Worm (Caenorhabditis elegans) whole organism, midembryonic: ENCODE measurements around the gene T14B4.20.

Experiments
- T22C8.4 ChIP-seq: fragments of 200-800 bp; sonication (Bioruptor generic); IDR thresholded peaks from 2 replicates; pipeline ENCODE4 v1.3.6; 2022; ENCODE audit warnings: missing genetic modification characterization, missing compliant biosample characterization
- cog-1 ChIP-seq: sonication (generic microtip); optimal IDR thresholded peaks from 2 replicates; lab custom pipeline; 2016; ENCODE audit warnings: missing genetic modification characterization, missing compliant biosample characterization
- flt-1 ChIP-seq: fragments of 200-800 bp; sonication (Bioruptor generic); IDR thresholded peaks from 2 replicates; pipeline ENCODE4 v1.3.6; 2022; ENCODE audit warnings: missing genetic modification characterization, missing compliant biosample characterization
- med-1 ChIP-seq: sonication (generic microtip); optimal IDR thresholded peaks from 2 replicates; lab custom pipeline; 2017; ENCODE audit warnings: missing genetic modification characterization, mild to moderate bottlenecking, missing compliant biosample characterization, antibody characterized with exemption, missing genetic modification reagents; ENCODE audit not compliant: insufficient read depth
- ztf-29 ChIP-seq: fragments of 200-800 bp; sonication (Bioruptor generic); IDR thresholded peaks from 2 replicates; pipeline ENCODE4 v1.3.6; 2022; ENCODE audit warnings: missing genetic modification reagents, missing genetic modification characterization, missing compliant biosample characterization

- TF ChIP-seq ztf-29 (GFP tag; lab: Robert Waterston, UW): no peak
- no peak for TF ChIP-seq flt-1
- no peak for TF ChIP-seq med-1 (GFP tag; lab: Kevin White, UChicago)
- TF ChIP-seq T22C8.4 (GFP tag; lab: Robert Waterston, UW): no peak
- TF ChIP-seq cog-1: peak; percentile 26
Measured at ce11 chrII:6734674-6735073, 18.0 kb downstream of the T14B4.20 start, which contains the start of gene T14B4.3.
